Worm (Caenorhabditis elegans) whole organism, L1 larva: ENCODE measurements around the gene mppb-1.

Experiments
- C04F5.9 ChIP-seq: sonication (generic microtip); optimal IDR thresholded peaks from 2 replicates; lab custom pipeline; 2016; ENCODE audit warnings: missing genetic modification characterization, missing compliant biosample characterization
- C16A3.4 ChIP-seq: fragments of 150-350 bp; optimal IDR thresholded peaks from 2 replicates; lab custom pipeline; 2014; ENCODE audit warnings: missing biosample characterization, missing genetic modification characterization
- C34B4.2 ChIP-seq: sonication (generic microtip); optimal IDR thresholded peaks from 2 replicates; lab custom pipeline; 2017; ENCODE audit warnings: mild to moderate bottlenecking, missing genetic modification characterization, missing compliant biosample characterization
- F16B12.6 ChIP-seq: fragments of 150-350 bp; optimal IDR thresholded peaks from 2 replicates; lab custom pipeline; 2014; ENCODE audit warnings: missing biosample characterization, missing genetic modification characterization
- aha-1 ChIP-seq: fragments of 150-350 bp; optimal IDR thresholded peaks from 2 replicates; lab custom pipeline; 2014; ENCODE audit warnings: missing biosample characterization, missing genetic modification characterization
- alr-1 ChIP-seq: fragments of 200-800 bp; sonication (Bioruptor generic); optimal IDR thresholded peaks from 2 replicates; lab custom pipeline; 2018; ENCODE audit warnings: borderline replicate concordance, mild to moderate bottlenecking, missing genetic modification characterization, missing compliant biosample characterization
- aly-2 ChIP-seq: fragments of 150-350 bp; optimal IDR thresholded peaks from 2 replicates; lab custom pipeline; 2014; ENCODE audit warnings: missing biosample characterization, missing genetic modification characterization
- ama-1 ChIP-seq: fragments of 150-350 bp; optimal IDR thresholded peaks from 2 replicates; lab custom pipeline; 2014
- blmp-1 ChIP-seq: fragments of 150-350 bp; optimal IDR thresholded peaks from 2 replicates; lab custom pipeline; 2014; ENCODE audit warnings: missing biosample characterization, missing genetic modification characterization
- ceh-63 ChIP-seq: fragments of 200-800 bp; sonication (Bioruptor generic); optimal IDR thresholded peaks from 2 replicates; lab custom pipeline; 2018; ENCODE audit warnings: mild to moderate bottlenecking, missing genetic modification characterization, missing compliant biosample characterization
- ceh-90 ChIP-seq: sonication (generic microtip); optimal IDR thresholded peaks from 2 replicates; lab custom pipeline; 2016; ENCODE audit warnings: missing genetic modification characterization, missing compliant biosample characterization
- ces-1 ChIP-seq: fragments of 150-350 bp; optimal IDR thresholded peaks from 2 replicates; lab custom pipeline; 2014; ENCODE audit warnings: missing biosample characterization, missing genetic modification reagents, missing genetic modification characterization
- dpl-1 ChIP-seq, 3 experiments: fragments of 150-350 bp in 2 of 3; sonication (generic microtip) in 1 of 3; optimal IDR thresholded peaks; 2 replicates each; lab custom pipeline; 2014 to 2017; ENCODE audit warnings: missing biosample characterization in 3 of 3, missing genetic modification characterization in 3 of 3, missing genetic modification reagents in 3 of 3
- dsc-1 ChIP-seq: sonication (generic microtip); optimal IDR thresholded peaks from 2 replicates; lab custom pipeline; 2016; ENCODE audit warnings: mild to moderate bottlenecking, missing genetic modification characterization, missing compliant biosample characterization
- efl-3 ChIP-seq: fragments of 200-800 bp; sonication (Bioruptor generic); optimal IDR thresholded peaks from 2 replicates; lab custom pipeline; 2018; ENCODE audit warnings: mild to moderate bottlenecking, missing genetic modification characterization, missing compliant biosample characterization
- egl-27 ChIP-seq, 2 experiments: fragments of 150-350 bp in 1 of 2; sonication (generic microtip); optimal IDR thresholded peaks; 3 replicates each; lab custom pipeline; 2017 to 2018; ENCODE audit warnings: missing biosample characterization in 2 of 2, missing genetic modification characterization in 2 of 2, missing genetic modification reagents in 2 of 2
- elt-2 ChIP-seq: sonication (generic microtip); optimal IDR thresholded peaks from 2 replicates; lab custom pipeline; 2016; ENCODE audit warnings: missing genetic modification characterization, mild to moderate bottlenecking, inconsistent platforms, missing compliant biosample characterization, missing genetic modification reagents
- elt-3 ChIP-seq, 6 experiments: fragments of 150-350 bp in 1 of 6; sonication (generic microtip); optimal IDR thresholded peaks; 2 replicates each; lab custom pipeline; 2017 to 2018; ENCODE audit warnings: missing biosample characterization in 6 of 6, missing genetic modification characterization in 6 of 6, inconsistent platforms in 1 of 6
- ets-5 ChIP-seq: fragments of 200-800 bp; sonication (Bioruptor generic); IDR thresholded peaks from 2 replicates; pipeline ENCODE4 v1.3.6; 2022; ENCODE audit warnings: missing genetic modification characterization, missing compliant biosample characterization
- grh-1 ChIP-seq: fragments of 200-800 bp; sonication (Bioruptor generic); IDR thresholded peaks from 2 replicates; pipeline ENCODE4 v1.3.6; 2022; ENCODE audit warnings: missing genetic modification reagents, missing genetic modification characterization, missing compliant biosample characterization
- hlh-17 ChIP-seq: fragments of 200-800 bp; sonication (Bioruptor generic); optimal IDR thresholded peaks from 2 replicates; lab custom pipeline; 2018; ENCODE audit warnings: missing genetic modification characterization, mild to moderate bottlenecking, missing compliant biosample characterization, moderate library complexity, borderline replicate concordance
- hpl-2 ChIP-seq: fragments of 150-350 bp; optimal IDR thresholded peaks from 2 replicates; lab custom pipeline; 2014; ENCODE audit warnings: missing biosample characterization, missing genetic modification reagents, missing genetic modification characterization
- irx-1 ChIP-seq: sonication (generic microtip); optimal IDR thresholded peaks from 2 replicates; lab custom pipeline; 2016; ENCODE audit warnings: missing genetic modification characterization, missing compliant biosample characterization
- isw-1 ChIP-seq: fragments of 200-800 bp; sonication (Bioruptor generic); IDR thresholded peaks from 2 replicates; pipeline ENCODE4 v1.3.6; 2022; ENCODE audit warnings: missing genetic modification characterization, missing compliant biosample characterization
- jun-1 ChIP-seq: fragments of 150-350 bp; optimal IDR thresholded peaks from 2 replicates; lab custom pipeline; 2014; ENCODE audit warnings: missing biosample characterization, missing genetic modification reagents, missing genetic modification characterization
- lin-13 ChIP-seq: fragments of 150-350 bp; optimal IDR thresholded peaks from 2 replicates; lab custom pipeline; 2014; ENCODE audit warnings: missing biosample characterization, missing genetic modification reagents, missing genetic modification characterization
- lin-14 ChIP-seq: fragments of 200-800 bp; sonication (Bioruptor generic); optimal IDR thresholded peaks from 2 replicates; lab custom pipeline; 2018; ENCODE audit warnings: mild to moderate bottlenecking, missing genetic modification characterization, moderate library complexity, missing compliant biosample characterization
- lin-35 ChIP-seq, 2 experiments: fragments of 150-350 bp; optimal IDR thresholded peaks; 2 replicates each; lab custom pipeline; 2014; ENCODE audit warnings: missing biosample characterization in 2 of 2, missing genetic modification characterization in 2 of 2, missing genetic modification reagents in 2 of 2
- mef-2 ChIP-seq: fragments of 150-350 bp; optimal IDR thresholded peaks from 2 replicates; lab custom pipeline; 2014; ENCODE audit warnings: missing biosample characterization, missing genetic modification characterization
- mep-1 ChIP-seq: fragments of 150-350 bp; optimal IDR thresholded peaks from 2 replicates; lab custom pipeline; 2014; ENCODE audit warnings: missing biosample characterization, missing genetic modification characterization
- nhr-11 ChIP-seq: fragments of 150-350 bp; optimal IDR thresholded peaks from 2 replicates; lab custom pipeline; 2014; ENCODE audit warnings: missing biosample characterization, missing genetic modification characterization
- nhr-12 ChIP-seq: sonication (generic microtip); optimal IDR thresholded peaks from 2 replicates; lab custom pipeline; 2017; ENCODE audit warnings: missing biosample characterization, missing genetic modification characterization
- nhr-19 ChIP-seq: fragments of 200-800 bp; sonication (Bioruptor generic); conservative IDR thresholded peaks from 2 replicates; pipeline ENCODE4 v1.3.6; 2022; ENCODE audit warnings: missing genetic modification characterization, missing compliant biosample characterization
- nhr-28 ChIP-seq: fragments of 150-350 bp; optimal IDR thresholded peaks from 2 replicates; lab custom pipeline; 2014; ENCODE audit warnings: missing biosample characterization, missing genetic modification characterization
- nhr-47 ChIP-seq: sonication (generic microtip); optimal IDR thresholded peaks from 2 replicates; lab custom pipeline; 2016; ENCODE audit warnings: mild to moderate bottlenecking, missing genetic modification characterization, moderate library complexity, missing compliant biosample characterization
- nhr-71 ChIP-seq: sonication (generic microtip); optimal IDR thresholded peaks from 2 replicates; lab custom pipeline; 2016; ENCODE audit warnings: mild to moderate bottlenecking, missing genetic modification characterization, moderate library complexity, missing compliant biosample characterization
- nhr-76 ChIP-seq: sonication (generic microtip); optimal IDR thresholded peaks from 2 replicates; lab custom pipeline; 2017; ENCODE audit warnings: missing biosample characterization, missing genetic modification characterization
- nhr-77 ChIP-seq: fragments of 150-350 bp; optimal IDR thresholded peaks from 2 replicates; lab custom pipeline; 2014; ENCODE audit warnings: missing biosample characterization, missing genetic modification characterization
- nhr-84 ChIP-seq: sonication (generic microtip); optimal IDR thresholded peaks from 2 replicates; lab custom pipeline; 2017; ENCODE audit warnings: missing biosample characterization, missing genetic modification characterization
- nhr-85 ChIP-seq: sonication (generic microtip); peaks from one replicate; lab custom pipeline; 2016; ENCODE audit warnings: missing genetic modification characterization, inconsistent platforms, missing compliant biosample characterization
- nhr-90 ChIP-seq: sonication (generic microtip); optimal IDR thresholded peaks from 2 replicates; lab custom pipeline; 2016; ENCODE audit warnings: mild to moderate bottlenecking, missing genetic modification characterization, missing compliant biosample characterization; ENCODE audit not compliant: poor library complexity
- pag-3 ChIP-seq: sonication (generic microtip); optimal IDR thresholded peaks from 2 replicates; lab custom pipeline; 2017; ENCODE audit warnings: missing genetic modification characterization, mild to moderate bottlenecking, missing compliant biosample characterization, antibody characterized with exemption, borderline replicate concordance; ENCODE audit not compliant: insufficient read depth
- pax-3 ChIP-seq: fragments of 200-800 bp; sonication (Bioruptor generic); optimal IDR thresholded peaks from 2 replicates; lab custom pipeline; 2018; ENCODE audit warnings: mild to moderate bottlenecking, missing genetic modification characterization, moderate library complexity, missing compliant biosample characterization
- rnt-1 ChIP-seq: sonication (generic microtip); optimal IDR thresholded peaks from 2 replicates; lab custom pipeline; 2016; ENCODE audit warnings: mild to moderate bottlenecking, missing genetic modification characterization, moderate library complexity, missing compliant biosample characterization
- skn-1 ChIP-seq: fragments of 150-350 bp; optimal IDR thresholded peaks from 2 replicates; lab custom pipeline; 2014; ENCODE audit warnings: missing biosample characterization, missing genetic modification characterization
- snu-23 ChIP-seq: sonication (generic microtip); optimal IDR thresholded peaks from 2 replicates; lab custom pipeline; 2016; ENCODE audit warnings: missing genetic modification characterization, missing compliant biosample characterization
- sptf-1 ChIP-seq: fragments of 150-350 bp; optimal IDR thresholded peaks from 2 replicates; lab custom pipeline; 2014; ENCODE audit warnings: missing biosample characterization, missing genetic modification characterization
- sup-37 ChIP-seq: fragments of 200-800 bp; sonication (Bioruptor generic); optimal IDR thresholded peaks from 2 replicates; lab custom pipeline; 2018; ENCODE audit warnings: mild to moderate bottlenecking, missing genetic modification characterization, missing compliant biosample characterization
- unc-98 ChIP-seq: fragments of 200-800 bp; sonication (Bioruptor generic); IDR thresholded peaks from 2 replicates; pipeline ENCODE4 v1.3.6; 2022; ENCODE audit warnings: missing genetic modification characterization, missing compliant biosample characterization
- xbp-1 ChIP-seq: sonication (generic microtip); optimal IDR thresholded peaks from 2 replicates; lab custom pipeline; 2016; ENCODE audit warnings: missing genetic modification characterization, missing compliant biosample characterization
- zag-1 ChIP-seq: fragments of 150-350 bp; optimal IDR thresholded peaks from 2 replicates; lab custom pipeline; 2014; ENCODE audit warnings: missing biosample characterization, missing genetic modification characterization

mppb-1 gene

ce11 chrIV:9088294-9088693, 13.8 kb downstream of the mppb-1 start, which contains the start of gene msa-1:
msa-1 (plus strand) TSS chrIV:9088594.
- TF ChIP-seq hlh-17 (GFP tag; lab: Kevin White, UChicago) (no peak), isw-1 (GFP tag; lab: Robert Waterston, UW) (no peak), nhr-85 (tag; lab: Kevin White, UChicago) (no peak), alr-1 (no peak), hpl-2 (GFP tag; lab: Kevin White, UChicago) (no peak), ceh-63 (GFP tag; lab: Kevin White, UChicago) (no peak), pag-3 (tag; lab: Kevin White, UChicago) (no peak), sptf-1 (tag; lab: Kevin White, UChicago) (no peak), irx-1 (tag; lab: Kevin White, UChicago) (no peak), ama-1 (lab: Kevin White, UChicago) (peak; percentile 33), dsc-1 (tag; lab: Kevin White, UChicago) (no peak), efl-3 (GFP tag; lab: Kevin White, UChicago) (no peak), ceh-90 (tag; lab: Kevin White, UChicago) (no peak), nhr-47 (tag; lab: Kevin White, UChicago) (no peak), blmp-1 (tag; lab: Kevin White, UChicago) (peak; percentile 35), jun-1 (tag; lab: Kevin White, UChicago) (no peak), ets-5 (GFP tag; lab: Robert Waterston, UW) (no peak), sup-37 (no peak), aly-2 (tag; lab: Kevin White, UChicago) (no peak), nhr-28 (tag; lab: Kevin White, UChicago) (no peak), egl-27 (tag; optimal IDR thresholded peaks at IDR 0.05; lab: Kevin White, UChicago) (no peak), C34B4.2 (tag; lab: Kevin White, UChicago) (no peak), elt-2 (tag; lab: Kevin White, UChicago) (no peak), C16A3.4 (tag; lab: Kevin White, UChicago) (no peak), skn-1 (tag; lab: Kevin White, UChicago) (no peak), mep-1 (tag; lab: Kevin White, UChicago) (peak; percentile 31), rnt-1 (tag; lab: Kevin White, UChicago) (peak; percentile 16), zag-1 (tag; lab: Kevin White, UChicago) (no peak), xbp-1 (no peak), F16B12.6 (no peak), pax-3 (tag; lab: Kevin White, UChicago) (no peak), lin-35 (GFP tag; optimal IDR thresholded peaks at IDR 0.05; lab: Kevin White, UChicago) (no peak), elt-3 (tag; optimal IDR thresholded peaks at IDR 0.05; lab: Kevin White, UChicago) (no peak), nhr-19 (no peak), nhr-12 (no peak), lin-14 (peak; percentile 5), lin-13 (no peak), ces-1 (GFP tag; lab: Kevin White, UChicago) (no peak)

ce11 chrIV:9090538-9091195, 16.2 kb downstream of the mppb-1 start:
- TF ChIP-seq ces-1 (GFP tag; lab: Kevin White, UChicago) (no peak), nhr-76 (tag; lab: Kevin White, UChicago) (no peak), nhr-77 (tag; lab: Kevin White, UChicago) (no peak), C04F5.9 (tag; lab: Kevin White, UChicago) (no peak), mef-2 (tag; lab: Kevin White, UChicago) (no peak), lin-35 (GFP tag; optimal IDR thresholded peaks at IDR 0.05; lab: Kevin White, UChicago) (peak in 1 of 2 experiments; percentile 50), nhr-11 (tag; lab: Kevin White, UChicago) (no peak), nhr-90 (tag; lab: Kevin White, UChicago) (peak; percentile 47), rnt-1 (tag; lab: Kevin White, UChicago) (no peak), unc-98 (GFP tag; lab: Robert Waterston, UW) (no peak), hlh-17 (GFP tag; lab: Kevin White, UChicago) (no peak), nhr-12 (no peak), nhr-71 (tag; lab: Kevin White, UChicago) (peak; percentile 43), elt-3 (tag; optimal IDR thresholded peaks at IDR 0.05; lab: Kevin White, UChicago) (peak in 2 of 6 experiments; percentile 10 to 55), nhr-84 (tag; lab: Kevin White, UChicago) (no peak), dpl-1 (GFP tag; optimal IDR thresholded peaks at IDR 0.05; lab: Kevin White, UChicago) (peak in 1 of 3 experiments; percentile 22), aha-1 (tag; lab: Kevin White, UChicago) (no peak), snu-23 (GFP tag; lab: Kevin White, UChicago) (peak; percentile 65), blmp-1 (tag; lab: Kevin White, UChicago) (peak; percentile 34), pax-3 (tag; lab: Kevin White, UChicago) (no peak), grh-1 (peak; percentile 66)
